Fruit fly (Drosophila melanogaster) whole organism, embryonic: ENCODE measurements around the gene Cyp4d14.

Experiments
- CG10431 ChIP-seq: fragments of 200-800 bp; sonication (Bioruptor generic); optimal IDR thresholded peaks from 3 replicates; lab custom pipeline; 2018; ENCODE audit warnings: missing biosample characterization, mild to moderate bottlenecking, missing genetic modification characterization
- CG12104 ChIP-seq: fragments of 200-800 bp; sonication (Bioruptor generic); optimal IDR thresholded peaks from 3 replicates; lab custom pipeline; 2016; ENCODE audit warnings: missing biosample characterization, missing genetic modification characterization
- CG13894 ChIP-seq: fragments of 200-800 bp; sonication (Bioruptor generic); optimal IDR thresholded peaks from 3 replicates; lab custom pipeline; 2018; ENCODE audit warnings: missing biosample characterization, mild to moderate bottlenecking, missing genetic modification characterization, moderate library complexity
- CG14014 ChIP-seq: fragments of 200-800 bp; sonication (Bioruptor generic); IDR thresholded peaks from 2 replicates; pipeline ENCODE4 v1.3.6; 2022; ENCODE audit warnings: missing biosample characterization, missing genetic modification characterization
- CG14965 ChIP-seq: fragments of 200-800 bp; sonication (Bioruptor generic); optimal IDR thresholded peaks from 2 replicates; lab custom pipeline; 2016; ENCODE audit warnings: missing biosample characterization, missing genetic modification characterization, borderline replicate concordance
- CG15696 ChIP-seq: fragments of 200-800 bp; sonication (Bioruptor generic); optimal IDR thresholded peaks from 2 replicates; lab custom pipeline; 2019; ENCODE audit warnings: missing biosample characterization, mild to moderate bottlenecking, missing genetic modification characterization, moderate library complexity
- CG17359 ChIP-seq: fragments of 200-800 bp; sonication (Bioruptor generic); optimal IDR thresholded peaks from 3 replicates; lab custom pipeline; 2018; ENCODE audit warnings: missing biosample characterization, mild to moderate bottlenecking, missing genetic modification characterization, moderate library complexity
- CG18262 ChIP-seq: fragments of 200-800 bp; optimal IDR thresholded peaks from 3 replicates; lab custom pipeline; 2019; ENCODE audit warnings: missing biosample characterization, mild to moderate bottlenecking, missing genetic modification characterization, moderate library complexity
- CG18764 ChIP-seq: fragments of 200-800 bp; sonication (Bioruptor generic); optimal IDR thresholded peaks from 3 replicates; lab custom pipeline; 2016; ENCODE audit warnings: missing biosample characterization, missing genetic modification characterization
- CG2116 ChIP-seq: fragments of 200-800 bp; sonication (Bioruptor generic); optimal IDR thresholded peaks from 3 replicates; lab custom pipeline; 2018; ENCODE audit warnings: missing biosample characterization, mild to moderate bottlenecking, missing genetic modification characterization
- CG31441 ChIP-seq: fragments of 200-800 bp; sonication (Bioruptor generic); IDR thresholded peaks from 2 replicates; pipeline ENCODE4 v1.3.6; 2022; ENCODE audit warnings: missing biosample characterization, missing genetic modification characterization
- CG33557 ChIP-seq: fragments of 200-800 bp; sonication (Bioruptor generic); optimal IDR thresholded peaks from 2 replicates; lab custom pipeline; 2019; ENCODE audit warnings: missing biosample characterization, mild to moderate bottlenecking, missing genetic modification characterization, moderate library complexity
- CG34422 ChIP-seq: fragments of 200-800 bp; sonication (Bioruptor generic); IDR thresholded peaks from 3 replicates; pipeline ENCODE4 v1.3.6; 2022; ENCODE audit warnings: missing biosample characterization, missing genetic modification characterization
- CG42726 ChIP-seq: fragments of 200-800 bp; sonication (Bioruptor generic); IDR thresholded peaks from 2 replicates; pipeline ENCODE4 v1.3.6; 2022; ENCODE audit warnings: missing biosample characterization, missing genetic modification characterization; ENCODE audit not compliant: partially characterized antibody
- CG4854 ChIP-seq: fragments of 200-800 bp; sonication (Bioruptor generic); optimal IDR thresholded peaks from 2 replicates; lab custom pipeline; 2016; ENCODE audit warnings: missing biosample characterization, missing genetic modification characterization, inconsistent platforms
- CG6654 ChIP-seq: fragments of 200-800 bp; sonication (Bioruptor generic); optimal IDR thresholded peaks from 2 replicates; lab custom pipeline; 2017; ENCODE audit warnings: missing biosample characterization, mild to moderate bottlenecking, missing genetic modification characterization
- CG6683 ChIP-seq: fragments of 200-800 bp; sonication (Bioruptor generic); optimal IDR thresholded peaks from 2 replicates; lab custom pipeline; 2017; ENCODE audit warnings: missing biosample characterization, mild to moderate bottlenecking, missing genetic modification characterization, missing genetic modification reagents
- CG6689 ChIP-seq: fragments of 200-800 bp; sonication (Bioruptor generic); IDR thresholded peaks from 2 replicates; pipeline ENCODE4 v1.3.6; 2022; ENCODE audit warnings: missing biosample characterization, missing genetic modification characterization
- CG7556 ChIP-seq: fragments of 200-800 bp; sonication (Bioruptor generic); optimal IDR thresholded peaks from 2 replicates; lab custom pipeline; 2017; ENCODE audit warnings: missing biosample characterization, mild to moderate bottlenecking, missing genetic modification characterization
- CG7963 ChIP-seq: fragments of 200-800 bp; sonication (Bioruptor generic); IDR thresholded peaks from 3 replicates; pipeline ENCODE4 v1.3.6; 2022; ENCODE audit warnings: missing biosample characterization, missing genetic modification characterization; ENCODE audit not compliant: partially characterized antibody
- CG8089 ChIP-seq: fragments of 200-800 bp; sonication (Bioruptor generic); optimal IDR thresholded peaks from 3 replicates; lab custom pipeline; 2016; ENCODE audit warnings: missing biosample characterization, missing genetic modification characterization
- CG8924 ChIP-seq: fragments of 200-800 bp; optimal IDR thresholded peaks from 3 replicates; lab custom pipeline; 2019; ENCODE audit warnings: missing biosample characterization, mild to moderate bottlenecking, missing genetic modification characterization, moderate library complexity
- Chrac-16 ChIP-seq: fragments of 200-800 bp; sonication (Bioruptor generic); optimal IDR thresholded peaks from 3 replicates; lab custom pipeline; 2016; ENCODE audit warnings: missing biosample characterization, missing genetic modification characterization
- D ChIP-seq, 2 experiments: fragments of 200-800 bp in 1 of 2; fragments of >200 bp in 1 of 2; sonication (Bioruptor generic) in 1 of 2; optimal IDR thresholded peaks; 2 replicates in 1 of 2; 3 replicates in 1 of 2; lab custom pipeline; 2017; ENCODE audit warnings: mild to moderate bottlenecking in 1 of 2, missing biosample characterization in 1 of 2, missing genetic modification characterization in 1 of 2, missing genetic modification reagents in 1 of 2
- D19A ChIP-seq: fragments of 200-800 bp; optimal IDR thresholded peaks from 3 replicates; lab custom pipeline; 2019; ENCODE audit warnings: missing biosample characterization, mild to moderate bottlenecking, missing genetic modification characterization, moderate library complexity
- Doc2 ChIP-seq: fragments of 200-800 bp; sonication (Bioruptor generic); IDR thresholded peaks from 2 replicates; pipeline ENCODE4 v1.3.6; 2022; ENCODE audit warnings: missing biosample characterization, missing genetic modification characterization
- Eip74EF ChIP-seq, 2 experiments: fragments of 200-800 bp in 1 of 2; fragments of >200 bp in 1 of 2; sonication (Bioruptor generic) in 1 of 2; optimal IDR thresholded peaks; 2 replicates each; lab custom pipeline; 2017 to 2019; ENCODE audit warnings: missing biosample characterization in 2 of 2, missing genetic modification characterization in 2 of 2, mild to moderate bottlenecking in 1 of 2, moderate library complexity in 1 of 2
- Gug ChIP-seq: fragments of 200-800 bp; sonication (Bioruptor generic); IDR thresholded peaks from 4 replicates; pipeline ENCODE4 v1.3.6; 2022; ENCODE audit warnings: missing biosample characterization, missing genetic modification characterization
- HmgD ChIP-seq: fragments of 200-800 bp; sonication (Bioruptor generic); optimal IDR thresholded peaks from 3 replicates; lab custom pipeline; 2016; ENCODE audit warnings: missing biosample characterization, missing genetic modification characterization
- Lhr ChIP-seq: fragments of 200-800 bp; sonication (Bioruptor generic); optimal IDR thresholded peaks from 3 replicates; lab custom pipeline; 2017; ENCODE audit warnings: mild to moderate bottlenecking, missing biosample characterization, missing genetic modification reagents, missing genetic modification characterization
- NC2β ChIP-seq: fragments of 200-800 bp; sonication (Bioruptor generic); optimal IDR thresholded peaks from 2 replicates; lab custom pipeline; 2016; ENCODE audit warnings: missing biosample characterization, missing genetic modification characterization
- PHDP ChIP-seq: fragments of 200-800 bp; sonication (Bioruptor generic); optimal IDR thresholded peaks from 3 replicates; lab custom pipeline; 2018; ENCODE audit warnings: missing biosample characterization, mild to moderate bottlenecking, missing genetic modification characterization, moderate library complexity
- Taf1 ChIP-seq: fragments of 200-800 bp; sonication (Bioruptor generic); IDR thresholded peaks from 2 replicates; pipeline ENCODE4 v1.3.6; 2022; ENCODE audit warnings: missing biosample characterization, missing genetic modification characterization
- Vsx1 ChIP-seq: fragments of 200-800 bp; sonication (Bioruptor generic); optimal IDR thresholded peaks from 2 replicates; lab custom pipeline; 2017; ENCODE audit warnings: missing biosample characterization, mild to moderate bottlenecking, missing genetic modification characterization, missing genetic modification reagents
- caup ChIP-seq: fragments of 200-800 bp; sonication (Bioruptor generic); optimal IDR thresholded peaks from 3 replicates; lab custom pipeline; 2017; ENCODE audit warnings: missing biosample characterization, mild to moderate bottlenecking, missing genetic modification characterization, moderate library complexity; ENCODE audit not compliant: severe bottlenecking
- cwo ChIP-seq: fragments of 200-800 bp; sonication (Bioruptor generic); optimal IDR thresholded peaks from 3 replicates; lab custom pipeline; 2017; ENCODE audit warnings: missing biosample characterization, missing genetic modification characterization, mild to moderate bottlenecking, moderate library complexity, missing genetic modification reagents
- exex ChIP-seq: fragments of 200-800 bp; sonication (Bioruptor generic); optimal IDR thresholded peaks from 4 replicates; lab custom pipeline; 2018; ENCODE audit warnings: missing biosample characterization, mild to moderate bottlenecking, missing genetic modification characterization, moderate library complexity
- grn ChIP-seq: fragments of 200-800 bp; sonication (Bioruptor generic); optimal IDR thresholded peaks from 3 replicates; lab custom pipeline; 2017; ENCODE audit warnings: missing biosample characterization, missing genetic modification characterization
- hb ChIP-seq: fragments of 200-800 bp; sonication (Bioruptor generic); IDR thresholded peaks from 3 replicates; pipeline ENCODE4 v1.3.6; 2022; ENCODE audit warnings: missing biosample characterization, missing genetic modification characterization; ENCODE audit not compliant: partially characterized antibody
- ind ChIP-seq: fragments of 200-800 bp; sonication (Bioruptor generic); optimal IDR thresholded peaks from 3 replicates; lab custom pipeline; 2016; ENCODE audit warnings: missing biosample characterization, missing genetic modification characterization
- jing ChIP-seq: fragments of 200-800 bp; sonication (Bioruptor generic); optimal IDR thresholded peaks from 2 replicates; lab custom pipeline; 2018; ENCODE audit warnings: missing biosample characterization, mild to moderate bottlenecking, missing genetic modification characterization
- nom ChIP-seq: fragments of 200-800 bp; sonication (Bioruptor generic); optimal IDR thresholded peaks from 2 replicates; lab custom pipeline; 2017; ENCODE audit warnings: missing biosample characterization, missing genetic modification characterization, mild to moderate bottlenecking, moderate library complexity, missing genetic modification reagents
- pb ChIP-seq: fragments of 200-800 bp; sonication (Bioruptor generic); optimal IDR thresholded peaks from 3 replicates; lab custom pipeline; 2016; ENCODE audit warnings: missing biosample characterization, missing genetic modification characterization
- sug ChIP-seq: fragments of 200-800 bp; optimal IDR thresholded peaks from 2 replicates; lab custom pipeline; 2019; ENCODE audit warnings: missing biosample characterization, mild to moderate bottlenecking, missing genetic modification characterization, moderate library complexity
- trem ChIP-seq: fragments of 200-800 bp; optimal IDR thresholded peaks from 3 replicates; lab custom pipeline; 2019; ENCODE audit warnings: missing biosample characterization, mild to moderate bottlenecking, missing genetic modification characterization, moderate library complexity
- twi ChIP-seq: fragments of 200-800 bp; optimal IDR thresholded peaks from 2 replicates; lab custom pipeline; 2019; ENCODE audit warnings: missing biosample characterization, mild to moderate bottlenecking, missing genetic modification characterization, moderate library complexity
- wdn ChIP-seq: fragments of 200-800 bp; sonication (Bioruptor generic); IDR thresholded peaks from 2 replicates; pipeline ENCODE4 v1.3.6; 2022; ENCODE audit warnings: missing biosample characterization, missing genetic modification characterization

The Cyp4d14 gene

dm6 chrX:2134965-2135758 lies 40.0 kb downstream of the Cyp4d14 start (continued):
- TF ChIP-seq exex (tag; lab: Kevin White, UChicago) (peak; percentile 60), CG42726 (GFP tag; lab: Robert Waterston, UW) (no peak), Chrac-16 (GFP tag; lab: Kevin White, UChicago) (peak; percentile 77), jing (GFP tag; lab: Kevin White, UChicago) (peak; percentile 73), CG6654 (GFP tag; lab: Kevin White, UChicago) (peak; percentile 68), Eip74EF (GFP tag; optimal IDR thresholded peaks at IDR 0.05; lab: Kevin White, UChicago) (peak in 1 of 2 experiments; percentile 90), D19A (tag; lab: Kevin White, UChicago) (peak; percentile 89), CG7963 (GFP tag; lab: Robert Waterston, UW) (no peak), Doc2 (0 out of 2 replicates have a peak, but pooled peaks have one; percentile 26), cwo (peak; percentile 88), CG18262 (tag; lab: Kevin White, UChicago) (peak; percentile 92), CG14965 (peak; percentile 32), Taf1 (GFP tag; lab: Robert Waterston, UW) (peak; percentile 58), sug (peak; percentile 90), CG2116 (GFP tag; lab: Kevin White, UChicago) (peak; percentile 59), CG33557 (GFP tag; lab: Kevin White, UChicago) (peak; percentile 91), CG17359 (tag; lab: Kevin White, UChicago) (peak; percentile 90), CG12104 (peak; percentile 82), CG15696 (tag; lab: Kevin White, UChicago) (peak; percentile 92), wdn (GFP tag; lab: Robert Waterston, UW) (peak; percentile 60; the same call in 1 of the 2 replicates), pb (peak; percentile 54), CG34422 (peak; percentile 75), nom (GFP tag; lab: Kevin White, UChicago) (peak; percentile 63), Gug (GFP tag; lab: Robert Waterston, UW) (peak; percentile 46; the same call in 3 of the 4 replicates), D (optimal IDR thresholded peaks at IDR 0.05; lab: Kevin White, UChicago) (no peak), D (GFP tag; optimal IDR thresholded peaks at IDR 0.05; lab: Kevin White, UChicago) (peak; percentile 89), caup (GFP tag; lab: Kevin White, UChicago) (peak; percentile 91), Vsx1 (peak; percentile 67), Lhr (peak; percentile 68), CG8924 (tag; lab: Kevin White, UChicago) (peak; percentile 94), CG13894 (tag; lab: Kevin White, UChicago) (peak; percentile 90), CG8089 (GFP tag; lab: Kevin White, UChicago) (peak; percentile 65), twi (peak; percentile 78), CG31441 (GFP tag; lab: Robert Waterston, UW) (peak; percentile 88), PHDP (peak; percentile 94), CG10431 (GFP tag; lab: Kevin White, UChicago) (peak; percentile 74), HmgD (GFP tag; lab: Kevin White, UChicago) (no peak), ind (GFP tag; lab: Kevin White, UChicago) (peak; percentile 85), NC2β (GFP tag; lab: Kevin White, UChicago) (peak; percentile 64), trem (tag; lab: Kevin White, UChicago) (peak; percentile 81), CG7556 (GFP tag; lab: Kevin White, UChicago) (peak; percentile 94), CG4854 (GFP tag; lab: Kevin White, UChicago) (peak; percentile 73), CG18764 (peak; percentile 70), CG6689 (GFP tag; lab: Robert Waterston, UW) (peak; percentile 89), hb (GFP tag; lab: Robert Waterston, UW) (no peak), CG6683 (GFP tag; lab: Kevin White, UChicago) (peak; percentile 78), CG14014 (peak; percentile 84), grn (GFP tag; lab: Kevin White, UChicago) (peak; percentile 34)
